Fruit fly (Drosophila melanogaster): ENCODE data around the gene Ephrin.

dm6 chr4:571504-572268 lies at the start of gene Ephrin, which contains the start of gene ND-49:
- TF ChIP-seq Hr78 (GFP tag; optimal IDR thresholded peaks at IDR 0.05) (no peak), h (GFP tag; optimal IDR thresholded peaks at IDR 0.05) (no peak), CG32264 (GFP tag; optimal IDR thresholded peaks at IDR 0.05) (no peak), GATAd (GFP tag; optimal IDR thresholded peaks at IDR 0.05) (no peak), Dfd (GFP tag; optimal IDR thresholded peaks at IDR 0.05) (no peak), OdsH (GFP tag; optimal IDR thresholded peaks at IDR 0.05) (no peak), usp (GFP tag; optimal IDR thresholded peaks at IDR 0.05) (no peak), lola (GFP tag; optimal IDR thresholded peaks at IDR 0.05) (no peak), Jra (GFP tag; optimal IDR thresholded peaks at IDR 0.05) (no peak), Mio (GFP tag; optimal IDR thresholded peaks at IDR 0.05) (no peak), sage (GFP tag; optimal IDR thresholded peaks at IDR 0.05) (no peak)

Data from whole organism, wandering third instar larva.